Fruit fly (Drosophila melanogaster) whole organism, embryonic: ENCODE measurements around the gene CRAT.
A peak's percentile ranks its signal among the peaks of the same experiment; 100 is the strongest.

Experiments
- Atf6 ChIP-seq: fragments of 200-800 bp; sonication (Bioruptor generic); IDR thresholded peaks from 2 replicates; pipeline ENCODE4 v1.3.6; 2022; ENCODE audit warnings: missing biosample characterization, missing genetic modification characterization
- CG12155 ChIP-seq: fragments of 200-800 bp; sonication (Bioruptor generic); optimal IDR thresholded peaks from 3 replicates; lab custom pipeline; 2016; ENCODE audit warnings: missing biosample characterization, missing genetic modification characterization
- CG13624 ChIP-seq: fragments of 200-800 bp; sonication (Bioruptor generic); optimal IDR thresholded peaks from 2 replicates; lab custom pipeline; 2016; ENCODE audit warnings: missing biosample characterization, missing genetic modification characterization
- CG1529 ChIP-seq: fragments of 200-800 bp; sonication (Bioruptor generic); optimal IDR thresholded peaks from 3 replicates; lab custom pipeline; 2018; ENCODE audit warnings: missing biosample characterization, missing genetic modification characterization
- CG17359 ChIP-seq: fragments of 200-800 bp; sonication (Bioruptor generic); optimal IDR thresholded peaks from 3 replicates; lab custom pipeline; 2018; ENCODE audit warnings: missing biosample characterization, mild to moderate bottlenecking, missing genetic modification characterization, moderate library complexity
- CG17829 ChIP-seq: fragments of 200-800 bp; optimal IDR thresholded peaks from 2 replicates; lab custom pipeline; 2019; ENCODE audit warnings: missing biosample characterization, mild to moderate bottlenecking, missing genetic modification characterization, moderate library complexity
- CG18011 ChIP-seq: fragments of 200-800 bp; sonication (Bioruptor generic); optimal IDR thresholded peaks from 2 replicates; lab custom pipeline; 2017; ENCODE audit warnings: missing biosample characterization, missing genetic modification characterization, mild to moderate bottlenecking, moderate library complexity, missing genotype
- CG2875 ChIP-seq: fragments of 200-800 bp; sonication (Bioruptor generic); optimal IDR thresholded peaks from 2 replicates; lab custom pipeline; 2017; ENCODE audit warnings: missing biosample characterization, mild to moderate bottlenecking, missing genetic modification characterization, missing genetic modification reagents
- CG3065 ChIP-seq: fragments of 200-800 bp; sonication (Bioruptor generic); optimal IDR thresholded peaks from 2 replicates; lab custom pipeline; 2016; ENCODE audit warnings: missing biosample characterization, missing genetic modification characterization
- CG4328 ChIP-seq: fragments of 200-800 bp; sonication (Bioruptor generic); optimal IDR thresholded peaks from 3 replicates; lab custom pipeline; 2017; ENCODE audit warnings: missing biosample characterization, missing genetic modification reagents, missing genetic modification characterization
- CG4617 ChIP-seq: fragments of 200-800 bp; sonication (Bioruptor generic); optimal IDR thresholded peaks from 3 replicates; lab custom pipeline; 2016; ENCODE audit warnings: missing biosample characterization, missing genetic modification characterization, borderline replicate concordance
- CG5180 ChIP-seq: fragments of 200-800 bp; sonication (Bioruptor generic); optimal IDR thresholded peaks from 3 replicates; lab custom pipeline; 2017; ENCODE audit warnings: missing biosample characterization, missing genetic modification characterization, mild to moderate bottlenecking, moderate library complexity, missing genetic modification reagents
- CG6813 ChIP-seq: fragments of 200-800 bp; sonication (Bioruptor generic); optimal IDR thresholded peaks from 2 replicates; lab custom pipeline; 2017; ENCODE audit warnings: missing biosample characterization, missing genetic modification characterization, mild to moderate bottlenecking, moderate library complexity, missing genetic modification reagents
- CG7987 ChIP-seq: fragments of 200-800 bp; sonication (Bioruptor generic); optimal IDR thresholded peaks from 2 replicates; lab custom pipeline; 2018; ENCODE audit warnings: missing biosample characterization, mild to moderate bottlenecking, missing genetic modification characterization, moderate library complexity
- D19B ChIP-seq: fragments of 200-800 bp; sonication (Bioruptor generic); optimal IDR thresholded peaks from 2 replicates; lab custom pipeline; 2017; ENCODE audit warnings: missing biosample characterization, mild to moderate bottlenecking, missing genetic modification characterization
- Dip2 ChIP-seq: fragments of 200-800 bp; sonication (Bioruptor generic); IDR thresholded peaks from 2 replicates; pipeline ENCODE4 v1.3.6; 2022; ENCODE audit warnings: missing biosample characterization, missing genetic modification characterization
- Myb ChIP-seq: fragments of 200-800 bp; sonication (Bioruptor generic); optimal IDR thresholded peaks from 2 replicates; lab custom pipeline; 2016; ENCODE audit warnings: missing biosample characterization, missing genetic modification characterization
- Neu2 ChIP-seq: fragments of 200-800 bp; sonication (Bioruptor generic); optimal IDR thresholded peaks from 3 replicates; lab custom pipeline; 2016; ENCODE audit warnings: missing biosample characterization, missing genetic modification characterization, borderline replicate concordance
- Sry-δ ChIP-seq: fragments of 200-800 bp; sonication (Bioruptor generic); optimal IDR thresholded peaks from 2 replicates; lab custom pipeline; 2016; ENCODE audit warnings: missing biosample characterization, missing genetic modification characterization
- Trl ChIP-seq, 3 experiments: fragments of >200 bp in 2 of 3; fragments of 200-800 bp in 1 of 3; sonication (Bioruptor generic) in 1 of 3; optimal IDR thresholded peaks; 2 replicates in 1 of 3; 3 replicates in 2 of 3; lab custom pipeline; 2016 to 2017; ENCODE audit warnings: missing biosample characterization in 1 of 3, missing genetic modification characterization in 1 of 3
- Xrp1 ChIP-seq: fragments of 200-800 bp; sonication (Bioruptor generic); IDR thresholded peaks from 2 replicates; pipeline ENCODE4 v1.3.6; 2022; ENCODE audit warnings: missing biosample characterization, missing genetic modification characterization
- ab ChIP-seq: fragments of 200-800 bp; sonication (Bioruptor generic); optimal IDR thresholded peaks from 2 replicates; lab custom pipeline; 2016; ENCODE audit warnings: missing biosample characterization, missing genetic modification characterization
- ap ChIP-seq: fragments of 200-800 bp; sonication (Bioruptor generic); IDR thresholded peaks from 2 replicates; pipeline ENCODE4 v1.3.6; 2022; ENCODE audit warnings: missing biosample characterization, missing genetic modification characterization
- ash1 ChIP-seq: fragments of 200-800 bp; sonication (Bioruptor generic); optimal IDR thresholded peaks from 2 replicates; lab custom pipeline; 2018; ENCODE audit warnings: missing biosample characterization, mild to moderate bottlenecking, missing genetic modification characterization
- ato ChIP-seq: fragments of 200-800 bp; sonication (Bioruptor generic); IDR thresholded peaks from 2 replicates; pipeline ENCODE4 v1.3.6; 2022; ENCODE audit warnings: missing biosample characterization, missing genetic modification characterization; ENCODE audit not compliant: partially characterized antibody
- bcd ChIP-seq: fragments of 200-800 bp; sonication (Bioruptor generic); optimal IDR thresholded peaks from 2 replicates; lab custom pipeline; 2017; ENCODE audit warnings: missing biosample characterization, mild to moderate bottlenecking, missing genetic modification characterization
- chn ChIP-seq: fragments of 200-800 bp; sonication (Bioruptor generic); optimal IDR thresholded peaks from 2 replicates; lab custom pipeline; 2016; ENCODE audit warnings: missing biosample characterization, missing genetic modification characterization
- ci ChIP-seq: fragments of 200-800 bp; sonication (Bioruptor generic); IDR thresholded peaks from 3 replicates; pipeline ENCODE4 v1.3.6; 2022; ENCODE audit warnings: missing biosample characterization, missing genetic modification characterization
- corto ChIP-seq: fragments of 200-800 bp; sonication (Bioruptor generic); optimal IDR thresholded peaks from 2 replicates; lab custom pipeline; 2016; ENCODE audit warnings: missing biosample characterization, mild to moderate bottlenecking, missing genetic modification characterization, moderate library complexity
- crc ChIP-seq: fragments of 200-800 bp; sonication (Bioruptor generic); optimal IDR thresholded peaks from 2 replicates; lab custom pipeline; 2016; ENCODE audit warnings: missing biosample characterization, missing genetic modification characterization
- crp ChIP-seq, 2 experiments: fragments of 200-800 bp; sonication (Bioruptor generic); optimal IDR thresholded peaks; 2 replicates in 1 of 2; 3 replicates in 1 of 2; lab custom pipeline; 2017; ENCODE audit warnings: missing biosample characterization in 2 of 2, missing genetic modification characterization in 2 of 2, mild to moderate bottlenecking in 1 of 2, moderate library complexity in 1 of 2
- gce ChIP-seq: fragments of 200-800 bp; sonication (Bioruptor generic); IDR thresholded peaks from 3 replicates; pipeline ENCODE4 v1.3.6; 2022; ENCODE audit warnings: missing biosample characterization, missing genetic modification characterization
- gcm ChIP-seq: fragments of 200-800 bp; sonication (Bioruptor generic); optimal IDR thresholded peaks from 2 replicates; lab custom pipeline; 2019; ENCODE audit warnings: missing biosample characterization, mild to moderate bottlenecking, missing genetic modification characterization, moderate library complexity
- gcm2 ChIP-seq: fragments of 200-800 bp; sonication (Bioruptor generic); optimal IDR thresholded peaks from 2 replicates; lab custom pipeline; 2016; ENCODE audit warnings: missing biosample characterization, missing genetic modification characterization
- gt ChIP-seq: fragments of 200-800 bp; sonication (Bioruptor generic); IDR thresholded peaks from 2 replicates; pipeline ENCODE4 v1.3.6; 2022; ENCODE audit warnings: missing biosample characterization, missing genetic modification characterization
- kah ChIP-seq: fragments of 200-800 bp; sonication (Bioruptor generic); optimal IDR thresholded peaks from 2 replicates; lab custom pipeline; 2018; ENCODE audit warnings: missing biosample characterization, mild to moderate bottlenecking, missing genetic modification characterization
- lilli ChIP-seq: fragments of 200-800 bp; sonication (Bioruptor generic); optimal IDR thresholded peaks from 3 replicates; lab custom pipeline; 2016; ENCODE audit warnings: missing biosample characterization, missing genetic modification characterization
- luna ChIP-seq: fragments of 200-800 bp; sonication (Bioruptor generic); optimal IDR thresholded peaks from 2 replicates; lab custom pipeline; 2016; ENCODE audit warnings: missing biosample characterization, missing genetic modification characterization
- oc ChIP-seq: fragments of 200-800 bp; sonication (Bioruptor generic); optimal IDR thresholded peaks from 2 replicates; lab custom pipeline; 2018; ENCODE audit warnings: missing biosample characterization, mild to moderate bottlenecking, missing genetic modification characterization, moderate library complexity
- odd ChIP-seq: fragments of 200-800 bp; sonication (Bioruptor generic); optimal IDR thresholded peaks from 2 replicates; lab custom pipeline; 2017; ENCODE audit warnings: missing biosample characterization, mild to moderate bottlenecking, missing genetic modification characterization
- pan ChIP-seq, 4 experiments: fragments of >200 bp in 3 of 4; fragments of 200-800 bp in 1 of 4; sonication (Bioruptor generic) in 1 of 4; optimal IDR thresholded peaks in 3 of 4; IDR thresholded peaks in 1 of 4; 2 replicates each; pipeline versions ENCODE4 v1.3.6 to Lab custom; 2017 to 2022; ENCODE audit warnings: missing biosample characterization in 2 of 4, missing genetic modification characterization in 2 of 4, mixed read lengths in 1 of 4
- pros ChIP-seq: fragments of 200-800 bp; sonication (Bioruptor generic); optimal IDR thresholded peaks from 3 replicates; lab custom pipeline; 2019; ENCODE audit warnings: missing biosample characterization, mild to moderate bottlenecking, missing genetic modification characterization, moderate library complexity
- schlank ChIP-seq: fragments of 200-800 bp; sonication (Bioruptor generic); optimal IDR thresholded peaks from 2 replicates; lab custom pipeline; 2018; ENCODE audit warnings: missing biosample characterization, mild to moderate bottlenecking, missing genetic modification characterization
- sna ChIP-seq: fragments of 200-800 bp; sonication (Bioruptor generic); IDR thresholded peaks from 2 replicates; pipeline ENCODE4 v1.3.6; 2022; ENCODE audit warnings: missing biosample characterization, missing genetic modification characterization; ENCODE audit not compliant: partially characterized antibody
- sug ChIP-seq: fragments of 200-800 bp; optimal IDR thresholded peaks from 2 replicates; lab custom pipeline; 2019; ENCODE audit warnings: missing biosample characterization, mild to moderate bottlenecking, missing genetic modification characterization, moderate library complexity
- tio ChIP-seq: fragments of 200-800 bp; sonication (Bioruptor generic); optimal IDR thresholded peaks from 2 replicates; lab custom pipeline; 2017; ENCODE audit warnings: missing biosample characterization, missing genetic modification characterization, inconsistent platforms
- tll ChIP-seq, 2 experiments: fragments of 200-800 bp in 1 of 2; fragments of >200 bp in 1 of 2; sonication (Bioruptor generic) in 1 of 2; optimal IDR thresholded peaks; 2 replicates each; lab custom pipeline; 2017 to 2019; ENCODE audit warnings: missing biosample characterization in 2 of 2, missing genetic modification characterization in 2 of 2, mild to moderate bottlenecking in 1 of 2, moderate library complexity in 1 of 2
- ttk ChIP-seq: fragments of 200-800 bp; sonication (Bioruptor generic); IDR thresholded peaks from 2 replicates; pipeline ENCODE4 v2.1.2; 2022; ENCODE audit warnings: missing biosample characterization, missing genetic modification characterization
- zf30C ChIP-seq: fragments of 200-800 bp; sonication (Bioruptor generic); optimal IDR thresholded peaks from 3 replicates; lab custom pipeline; 2018; ENCODE audit warnings: missing biosample characterization, mild to moderate bottlenecking, missing genetic modification characterization

CRAT gene

dm6 chr3R:6350755-6351154, 25.1 kb downstream of the CRAT start, which contains the start of gene Pak (continued):
- TF ChIP-seq CG17359 (tag; lab: Kevin White, UChicago), result no peak
- TF ChIP-seq CG12155 (GFP tag; lab: Kevin White, UChicago), result no peak
- TF ChIP-seq CG4328 (GFP tag; lab: Kevin White, UChicago), result no peak
- TF ChIP-seq sna (GFP tag; lab: Robert Waterston, UW), result peak; percentile 92
- peak; percentile 16 for TF ChIP-seq CG1529
- TF ChIP-seq CG6813 (GFP tag; lab: Kevin White, UChicago), result no peak
- TF ChIP-seq ash1 (GFP tag; lab: Kevin White, UChicago), result no peak
- no peak for TF ChIP-seq luna (GFP tag; lab: Kevin White, UChicago)
- TF ChIP-seq Atf6, result no peak
- no peak for TF ChIP-seq crp (GFP tag; optimal IDR thresholded peaks at IDR 0.05; lab: Kevin White, UChicago)
- no peak for TF ChIP-seq gcm2 (GFP tag; lab: Kevin White, UChicago)
- no peak for TF ChIP-seq bcd (GFP tag; lab: Kevin White, UChicago)
- TF ChIP-seq sug (tag; lab: Kevin White, UChicago), result no peak
- no peak for TF ChIP-seq zf30C
- no peak for TF ChIP-seq ab
- no peak for TF ChIP-seq ap
- TF ChIP-seq CG5180 (GFP tag; lab: Kevin White, UChicago), result no peak
- TF ChIP-seq gce (GFP tag; lab: Robert Waterston, UW), result no peak
- TF ChIP-seq tll (GFP tag; optimal IDR thresholded peaks at IDR 0.05; lab: Kevin White, UChicago), result peak in 1 of 2 experiments; percentile 36
- TF ChIP-seq CG13624 (GFP tag; lab: Kevin White, UChicago), result no peak
- TF ChIP-seq CG3065, result no peak
- no peak for TF ChIP-seq corto (GFP tag; lab: Kevin White, UChicago)
- no peak for TF ChIP-seq Trl (optimal IDR thresholded peaks at IDR 0.05; lab: Kevin White, UChicago)
- no peak for TF ChIP-seq Trl (GFP tag; optimal IDR thresholded peaks at IDR 0.05; lab: Kevin White, UChicago)
- no peak for TF ChIP-seq ttk
- TF ChIP-seq lilli (GFP tag; lab: Kevin White, UChicago), result peak; percentile 31
- TF ChIP-seq Dip2 (GFP tag; lab: Robert Waterston, UW), result no peak
- peak; percentile 97 for TF ChIP-seq Sry-δ
- TF ChIP-seq CG2875 (GFP tag; lab: Kevin White, UChicago), result no peak
- TF ChIP-seq schlank (tag; lab: Kevin White, UChicago), result no peak
- TF ChIP-seq pros (GFP tag; lab: Kevin White, UChicago), result no peak
- TF ChIP-seq pan (optimal IDR thresholded peaks at IDR 0.05; lab: Kevin White, UChicago), result no peak
- no peak for TF ChIP-seq pan (GFP tag; optimal IDR thresholded peaks at IDR 0.05 in 1 of 2, IDR thresholded peaks at IDR 0.05 in 1 of 2)
- no peak for TF ChIP-seq tio (GFP tag; lab: Kevin White, UChicago)
- TF ChIP-seq gcm (GFP tag; lab: Kevin White, UChicago), result no peak
- TF ChIP-seq Myb (GFP tag; lab: Kevin White, UChicago), result peak; percentile 57
- TF ChIP-seq kah, result no peak
- no peak for TF ChIP-seq Xrp1
- no peak for TF ChIP-seq Neu2 (GFP tag; lab: Kevin White, UChicago)
- TF ChIP-seq odd (GFP tag; lab: Kevin White, UChicago), result no peak
- TF ChIP-seq D19B (GFP tag; lab: Kevin White, UChicago), result no peak
- TF ChIP-seq CG17829 (tag; lab: Kevin White, UChicago), result no peak
- no peak for TF ChIP-seq gt (GFP tag; lab: Robert Waterston, UW)
- no peak for TF ChIP-seq chn
- TF ChIP-seq CG4617 (GFP tag; lab: Kevin White, UChicago), result peak; percentile 95
- no peak for TF ChIP-seq CG7987 (GFP tag; lab: Kevin White, UChicago)
- no peak for TF ChIP-seq CG18011 (GFP tag; lab: Kevin White, UChicago)
- TF ChIP-seq ato, result peak; percentile 93
- TF ChIP-seq ci, result 0 out of 3 replicates have a peak, but pooled peaks have one; percentile 20
- TF ChIP-seq crc (GFP tag; lab: Kevin White, UChicago), result no peak
- no peak for TF ChIP-seq oc (tag; lab: Kevin White, UChicago)
